Worm (Caenorhabditis elegans) whole organism, late embryonic: Measurements from ENCODE around the gene csp-2.

Experiments used
- ahr-1 ChIP-seq: sonication (generic microtip); optimal IDR thresholded peaks from 2 replicates; lab custom pipeline; 2016; ENCODE audit warnings: missing genetic modification characterization, missing compliant biosample characterization
- ama-1 ChIP-seq: fragments of 150-350 bp; optimal IDR thresholded peaks from 2 replicates; lab custom pipeline; 2014
- ceh-2 ChIP-seq: sonication (generic microtip); optimal IDR thresholded peaks from 2 replicates; lab custom pipeline; 2016; ENCODE audit warnings: missing genotype, missing genetic modification characterization, missing compliant biosample characterization
- dve-1 ChIP-seq: sonication (generic microtip); optimal IDR thresholded peaks from 2 replicates; lab custom pipeline; 2017; ENCODE audit warnings: antibody characterized with exemption, mild to moderate bottlenecking, missing genetic modification characterization, missing compliant biosample characterization
- elt-2 ChIP-seq: sonication (generic microtip); optimal IDR thresholded peaks from 2 replicates; lab custom pipeline; 2016; ENCODE audit warnings: missing genetic modification reagents, missing genetic modification characterization, missing compliant biosample characterization
- madf-2 ChIP-seq: sonication (generic microtip); optimal IDR thresholded peaks from 2 replicates; lab custom pipeline; 2017; ENCODE audit warnings: missing genetic modification characterization, missing compliant biosample characterization
- nhr-11 ChIP-seq: fragments of 150-350 bp; optimal IDR thresholded peaks from 2 replicates; lab custom pipeline; 2014; ENCODE audit warnings: missing biosample characterization, missing genetic modification characterization
- pat-9 ChIP-seq: fragments of 200-800 bp; sonication (Bioruptor generic); optimal IDR thresholded peaks from 2 replicates; lab custom pipeline; 2018; ENCODE audit warnings: mild to moderate bottlenecking, missing genetic modification characterization, moderate library complexity, missing compliant biosample characterization
- pha-4 ChIP-seq: fragments of 150-350 bp; optimal IDR thresholded peaks from 2 replicates; lab custom pipeline; 2018; ENCODE audit warnings: missing biosample characterization, missing genetic modification reagents, missing genetic modification characterization
- pros-1 ChIP-seq: fragments of 150-350 bp; optimal IDR thresholded peaks from 2 replicates; lab custom pipeline; 2014; ENCODE audit warnings: missing biosample characterization, missing genetic modification reagents, missing genetic modification characterization
- sox-2 ChIP-seq: fragments of 200-800 bp; sonication (Bioruptor generic); IDR thresholded peaks from 2 replicates; pipeline ENCODE4 v1.3.6; 2022; ENCODE audit warnings: missing genetic modification reagents, missing genetic modification characterization, missing compliant biosample characterization
- tbx-2 ChIP-seq: sonication (generic microtip); optimal IDR thresholded peaks from 2 replicates; lab custom pipeline; 2016; ENCODE audit warnings: missing genetic modification characterization, missing compliant biosample characterization
- ttx-3 ChIP-seq: sonication (generic microtip); optimal IDR thresholded peaks from 2 replicates; lab custom pipeline; 2016; ENCODE audit warnings: missing genetic modification reagents, missing genetic modification characterization, missing compliant biosample characterization

- TF ChIP-seq sox-2 (GFP tag; lab: Robert Waterston, UW) (no peak), elt-2 (tag; lab: Kevin White, UChicago) (no peak), tbx-2 (tag; lab: Kevin White, UChicago) (no peak), ttx-3 (tag; lab: Kevin White, UChicago) (no peak), madf-2 (tag; lab: Kevin White, UChicago) (no peak), dve-1 (no peak), ceh-2 (tag; lab: Kevin White, UChicago) (no peak), ahr-1 (tag; lab: Kevin White, UChicago) (no peak), pha-4 (tag; lab: Kevin White, UChicago) (no peak), pat-9 (tag; lab: Kevin White, UChicago) (no peak), pros-1 (tag; lab: Kevin White, UChicago) (no peak), ama-1 (lab: Kevin White, UChicago) (no peak), nhr-11 (tag; lab: Kevin White, UChicago) (no peak)
Measured at ce11 chrIV:6329339-6329738, 21.8 kb downstream of the csp-2 start, which contains the start of gene seu-1.
